Worm (Caenorhabditis elegans) whole organism, mixed stage, embryonic: ENCODE data around the gene coh-3.
A peak's percentile ranks its signal among the peaks of the same experiment; 100 is the strongest.

ENCODE experiments used
- M03D4.4 ChIP-seq: sonication (generic microtip); optimal IDR thresholded peaks from 2 replicates; lab custom pipeline; 2017; ENCODE audit warnings: mild to moderate bottlenecking, missing genetic modification characterization, missing compliant biosample characterization
- bed-3 ChIP-seq: fragments of 200-800 bp; sonication (Bioruptor generic); optimal IDR thresholded peaks from 3 replicates; lab custom pipeline; 2018; ENCODE audit warnings: mild to moderate bottlenecking, missing genetic modification characterization, moderate library complexity, missing compliant biosample characterization
- blmp-1 ChIP-seq: fragments of 150-350 bp; optimal IDR thresholded peaks from 2 replicates; lab custom pipeline; 2014; ENCODE audit warnings: missing biosample characterization, missing genetic modification characterization
- ceh-39 ChIP-seq: fragments of 150-350 bp; optimal IDR thresholded peaks from 2 replicates; lab custom pipeline; 2014; ENCODE audit warnings: missing biosample characterization, missing genetic modification characterization
- ceh-43 ChIP-seq: fragments of 200-800 bp; sonication (Bioruptor generic); optimal IDR thresholded peaks from 2 replicates; lab custom pipeline; 2018; ENCODE audit warnings: mild to moderate bottlenecking, missing genetic modification characterization, moderate library complexity, missing compliant biosample characterization
- ceh-83 ChIP-seq: fragments of 200-800 bp; sonication (Bioruptor generic); optimal IDR thresholded peaks from 2 replicates; lab custom pipeline; 2018; ENCODE audit warnings: mild to moderate bottlenecking, missing genetic modification characterization, missing compliant biosample characterization
- ces-1 ChIP-seq: fragments of 150-350 bp; optimal IDR thresholded peaks from 2 replicates; lab custom pipeline; 2014; ENCODE audit warnings: missing biosample characterization, missing genetic modification reagents, missing genetic modification characterization
- cnd-1 ChIP-seq: fragments of 200-800 bp; sonication (Bioruptor generic); optimal IDR thresholded peaks from 2 replicates; lab custom pipeline; 2018; ENCODE audit warnings: mild to moderate bottlenecking, missing genetic modification characterization, missing compliant biosample characterization
- drap-1 ChIP-seq: fragments of 200-800 bp; sonication (Bioruptor generic); optimal IDR thresholded peaks from 3 replicates; lab custom pipeline; 2018; ENCODE audit warnings: mild to moderate bottlenecking, missing genetic modification characterization, missing compliant biosample characterization
- elt-1 ChIP-seq: sonication (generic microtip); optimal IDR thresholded peaks from 2 replicates; lab custom pipeline; 2017; ENCODE audit warnings: missing genetic modification characterization, mild to moderate bottlenecking, missing compliant biosample characterization, antibody characterized with exemption, moderate library complexity, borderline replicate concordance; ENCODE audit not compliant: insufficient read depth
- elt-3 ChIP-seq: fragments of 150-350 bp; optimal IDR thresholded peaks from 2 replicates; lab custom pipeline; 2014; ENCODE audit warnings: missing biosample characterization, missing genetic modification characterization
- flh-1 ChIP-seq: fragments of 200-800 bp; sonication (Bioruptor generic); optimal IDR thresholded peaks from 2 replicates; lab custom pipeline; 2018; ENCODE audit warnings: mild to moderate bottlenecking, missing genetic modification characterization, moderate library complexity, missing compliant biosample characterization
- ham-2 ChIP-seq: fragments of 200-800 bp; sonication (Bioruptor generic); optimal IDR thresholded peaks from 2 replicates; lab custom pipeline; 2018; ENCODE audit warnings: mild to moderate bottlenecking, missing genetic modification characterization, missing compliant biosample characterization
- hlh-1 ChIP-seq: fragments of 150-350 bp; optimal IDR thresholded peaks from 2 replicates; lab custom pipeline; 2014; ENCODE audit warnings: missing biosample characterization, missing genetic modification reagents, missing genetic modification characterization
- lin-13 ChIP-seq: fragments of 150-350 bp; optimal IDR thresholded peaks from 2 replicates; lab custom pipeline; 2014; ENCODE audit warnings: missing biosample characterization, missing genetic modification characterization
- lin-32 ChIP-seq: fragments of 200-800 bp; sonication (Bioruptor generic); optimal IDR thresholded peaks from 2 replicates; lab custom pipeline; 2018; ENCODE audit warnings: mild to moderate bottlenecking, missing genetic modification characterization, missing compliant biosample characterization
- lsy-2 ChIP-seq: fragments of 150-350 bp; optimal IDR thresholded peaks from 2 replicates; lab custom pipeline; 2014; ENCODE audit warnings: missing biosample characterization, missing genetic modification characterization
- mab-5 ChIP-seq: fragments of 150-350 bp; optimal IDR thresholded peaks from 2 replicates; lab custom pipeline; 2014; ENCODE audit warnings: missing biosample characterization, missing genetic modification characterization
- mep-1 ChIP-seq: fragments of 150-350 bp; optimal IDR thresholded peaks from 2 replicates; lab custom pipeline; 2017; ENCODE audit warnings: missing biosample characterization, missing genetic modification reagents, missing genetic modification characterization, inconsistent platforms
- mls-2 ChIP-seq: sonication (generic microtip); optimal IDR thresholded peaks from 2 replicates; lab custom pipeline; 2016; ENCODE audit warnings: mild to moderate bottlenecking, missing genetic modification characterization, moderate library complexity, missing compliant biosample characterization
- nhr-12 ChIP-seq: fragments of 150-350 bp; optimal IDR thresholded peaks from 2 replicates; lab custom pipeline; 2014; ENCODE audit warnings: missing biosample characterization, missing genetic modification characterization
- nhr-2 ChIP-seq: fragments of 150-350 bp; optimal IDR thresholded peaks from 2 replicates; lab custom pipeline; 2014; ENCODE audit warnings: missing biosample characterization, missing genetic modification characterization
- nhr-237 ChIP-seq: fragments of 150-350 bp; optimal IDR thresholded peaks from 2 replicates; lab custom pipeline; 2014; ENCODE audit warnings: missing biosample characterization, missing genetic modification characterization
- nhr-28 ChIP-seq: fragments of 150-350 bp; optimal IDR thresholded peaks from 2 replicates; lab custom pipeline; 2014; ENCODE audit warnings: missing biosample characterization, missing genetic modification characterization
- nhr-76 ChIP-seq: sonication (generic microtip); optimal IDR thresholded peaks from 2 replicates; lab custom pipeline; 2017; ENCODE audit warnings: missing biosample characterization, missing genetic modification characterization
- pha-4 ChIP-seq: fragments of 150-350 bp; optimal IDR thresholded peaks from 2 replicates; lab custom pipeline; 2018; ENCODE audit warnings: missing biosample characterization, missing genetic modification reagents, missing genetic modification characterization
- sem-2 ChIP-seq: fragments of 200-800 bp; sonication (Bioruptor generic); optimal IDR thresholded peaks from 2 replicates; lab custom pipeline; 2018; ENCODE audit warnings: mild to moderate bottlenecking, missing genetic modification characterization, missing compliant biosample characterization
- snpc-4 ChIP-seq: fragments of 150-350 bp; optimal IDR thresholded peaks from 2 replicates; lab custom pipeline; 2014; ENCODE audit warnings: missing biosample characterization, missing genetic modification characterization
- sptf-1 ChIP-seq: sonication (generic microtip); optimal IDR thresholded peaks from 2 replicates; lab custom pipeline; 2017; ENCODE audit warnings: mild to moderate bottlenecking, missing genetic modification characterization, moderate library complexity, missing compliant biosample characterization
- tbx-8 ChIP-seq: fragments of 200-800 bp; sonication (Bioruptor generic); optimal IDR thresholded peaks from 2 replicates; lab custom pipeline; 2018; ENCODE audit warnings: mild to moderate bottlenecking, missing genetic modification characterization, moderate library complexity, missing compliant biosample characterization
- unc-120 ChIP-seq: sonication (generic microtip); optimal IDR thresholded peaks from 2 replicates; lab custom pipeline; 2017; ENCODE audit warnings: missing genetic modification characterization, missing compliant biosample characterization; ENCODE audit not compliant: poor library complexity, severe bottlenecking
- unc-39 ChIP-seq: fragments of 150-350 bp; optimal IDR thresholded peaks from 2 replicates; lab custom pipeline; 2014; ENCODE audit warnings: missing biosample characterization, missing genetic modification characterization
- unc-62 ChIP-seq: fragments of 150-350 bp; optimal IDR thresholded peaks from 2 replicates; lab custom pipeline; 2014; ENCODE audit warnings: missing biosample characterization, missing genetic modification reagents, missing genetic modification characterization
- zip-8 ChIP-seq: fragments of 150-350 bp; optimal IDR thresholded peaks from 2 replicates; lab custom pipeline; 2014; ENCODE audit warnings: missing biosample characterization, missing genetic modification characterization

coh-3 gene

DNA sequence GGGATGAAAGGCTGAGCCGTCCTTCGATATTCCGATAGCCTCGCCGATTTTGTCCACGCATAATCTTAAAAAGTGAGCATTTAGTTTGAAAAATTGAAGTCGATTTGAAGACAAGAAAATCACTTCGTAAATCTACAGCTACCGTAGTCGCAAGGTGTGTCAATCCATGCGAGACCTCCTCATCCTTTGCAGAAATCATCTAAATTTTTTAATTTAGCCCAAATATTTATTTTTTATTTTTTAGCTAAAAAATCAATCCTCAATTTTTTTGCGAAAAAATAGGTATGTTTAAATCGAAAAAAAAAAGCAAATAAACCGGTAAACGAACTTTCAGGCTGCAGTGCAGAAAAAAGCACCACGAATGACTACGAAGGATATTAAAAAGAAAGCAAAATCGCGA is 39.5 kb upstream of the coh-3 start, which contains the start of the genes nxf-2 and set-31:
TSS of gene nxf-2 (minus strand) at position 101 of the 400 bp plus-strand sequence.
TSS of gene set-31 (plus strand) at position 169 of the 400 bp plus-strand sequence.
- no peak for TF ChIP-seq M03D4.4 (tag; lab: Kevin White, UChicago)
- no peak for TF ChIP-seq snpc-4
- TF ChIP-seq sem-2 (GFP tag; lab: Kevin White, UChicago), result no peak
- TF ChIP-seq flh-1 (GFP tag; lab: Kevin White, UChicago), result no peak
- TF ChIP-seq, all 35 proteins: peak for 0

DNA sequence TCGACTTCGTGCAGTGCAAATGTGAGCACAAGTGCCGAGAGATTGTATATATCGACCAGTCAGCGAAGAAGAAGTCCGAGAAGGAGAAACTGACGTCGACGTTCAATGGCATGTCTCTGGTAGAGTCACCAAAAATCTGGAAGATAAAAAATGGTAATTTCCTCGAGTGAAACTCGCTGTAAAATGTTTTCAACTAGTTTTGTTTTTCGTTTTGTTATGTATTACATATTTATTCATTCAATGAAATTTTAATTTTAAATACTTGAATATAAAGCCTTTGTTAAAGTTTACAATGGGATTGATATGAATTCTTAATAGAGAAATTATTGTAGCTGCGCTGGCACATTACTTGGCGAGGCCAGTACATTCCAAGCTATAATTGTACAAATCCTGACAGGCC is 37.4 kb upstream of the coh-3 start:
- TF ChIP-seq nhr-12 (tag; lab: Kevin White, UChicago) (no peak), unc-39 (no peak), snpc-4 (no peak), lin-32 (GFP tag; lab: Kevin White, UChicago) (no peak), mep-1 (tag; lab: Kevin White, UChicago) (no peak), tbx-8 (GFP tag; lab: Kevin White, UChicago) (no peak), flh-1 (GFP tag; lab: Kevin White, UChicago) (no peak), ceh-39 (tag; lab: Kevin White, UChicago) (no peak)

DNA sequence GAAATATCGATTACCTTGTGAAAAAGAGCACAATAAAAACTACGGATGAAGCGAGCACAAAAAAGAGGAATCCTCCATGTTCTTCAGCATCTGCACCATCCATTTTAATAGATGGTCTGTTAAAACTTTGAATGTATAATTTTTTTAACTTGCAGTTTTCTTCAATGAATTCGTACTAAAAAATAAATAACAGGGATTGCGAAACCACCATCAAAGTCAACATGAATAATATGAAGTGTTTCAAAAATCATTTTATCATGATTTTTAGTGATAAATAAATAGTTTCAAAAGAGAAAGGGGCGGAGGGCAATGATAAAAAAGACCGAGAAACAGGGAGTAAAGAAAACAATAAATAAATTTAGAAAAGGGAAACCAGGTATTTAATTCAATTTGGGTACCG is 35.9 kb upstream of the coh-3 start, which contains the start of gene dhs-22:
TSS of gene dhs-22 (minus strand) at position 116 of the 400 bp plus-strand sequence.
- TF ChIP-seq lsy-2 (tag; lab: Kevin White, UChicago) (no peak), blmp-1 (tag; lab: Kevin White, UChicago) (no peak), mep-1 (tag; lab: Kevin White, UChicago) (no peak), lin-13 (tag; lab: Kevin White, UChicago) (no peak), sptf-1 (tag; lab: Kevin White, UChicago) (no peak), ham-2 (GFP tag; lab: Kevin White, UChicago) (no peak), cnd-1 (tag; lab: Kevin White, UChicago) (no peak), nhr-12 (tag; lab: Kevin White, UChicago) (no peak)

DNA sequence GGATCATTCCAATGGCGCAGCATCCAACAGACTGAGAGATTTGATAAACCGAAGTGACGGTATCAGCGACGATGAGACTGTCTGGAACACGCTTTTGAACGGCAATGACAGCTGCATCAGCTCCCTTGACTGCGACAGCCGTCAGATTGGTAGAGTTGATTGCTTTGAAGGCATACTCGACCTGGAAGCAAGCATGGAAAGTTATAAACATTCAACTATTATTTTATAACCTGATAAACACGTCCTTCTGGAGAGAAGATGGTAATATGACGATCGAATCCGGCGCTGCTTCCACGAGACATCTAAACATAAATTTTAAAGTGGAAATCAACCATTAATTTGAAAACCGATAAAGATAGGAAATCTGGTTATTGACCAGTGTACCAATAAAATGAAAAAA is 34.9 kb upstream of the coh-3 start, which contains the start of gene pas-1:
TSS of gene pas-1 (minus strand) at position 302 of the 400 bp plus-strand sequence.
- TF ChIP-seq nhr-76 (tag; lab: Kevin White, UChicago) (no peak), blmp-1 (tag; lab: Kevin White, UChicago) (no peak), unc-62 (GFP tag; lab: Kevin White, UChicago) (no peak), ces-1 (GFP tag; lab: Kevin White, UChicago) (no peak), nhr-12 (tag; lab: Kevin White, UChicago) (no peak), sem-2 (GFP tag; lab: Kevin White, UChicago) (no peak), nhr-2 (tag; lab: Kevin White, UChicago) (no peak), lin-32 (GFP tag; lab: Kevin White, UChicago) (no peak), elt-1 (tag; lab: Kevin White, UChicago) (no peak)

DNA sequence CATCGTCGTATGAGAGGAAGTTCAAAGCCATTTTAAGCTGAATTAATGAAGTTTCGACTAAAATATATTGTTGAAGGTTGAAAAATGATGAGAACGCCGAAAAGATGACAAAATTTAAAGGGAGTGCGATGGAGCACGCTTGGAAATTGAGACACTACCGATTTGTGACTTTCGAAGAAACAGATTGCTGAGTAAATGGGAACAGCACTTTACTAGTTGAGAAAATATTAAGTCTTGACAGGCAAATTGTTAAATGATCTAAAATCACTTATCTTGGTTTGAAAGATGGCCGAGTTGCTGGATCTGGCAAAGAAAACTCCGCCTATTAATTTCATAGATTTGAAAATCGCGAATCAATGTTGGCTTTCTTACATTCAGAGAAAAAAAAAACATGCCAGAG is 34.0 kb upstream of the coh-3 start, which contains the start of gene rpoa-12:
TSS of gene rpoa-12 (minus strand) at position 37 of the 400 bp plus-strand sequence.
- TF ChIP-seq ceh-43 (GFP tag; lab: Kevin White, UChicago), result no peak
- no peak for TF ChIP-seq nhr-2 (tag; lab: Kevin White, UChicago)
- TF ChIP-seq mep-1 (tag; lab: Kevin White, UChicago), result peak; percentile 21
- no peak for TF ChIP-seq zip-8 (tag; lab: Kevin White, UChicago)
- TF ChIP-seq unc-62 (GFP tag; lab: Kevin White, UChicago), result no peak
- TF ChIP-seq nhr-237, result peak; percentile 16
- TF ChIP-seq drap-1 (GFP tag; lab: Kevin White, UChicago), result peak; percentile 69
- peak; percentile 41 for TF ChIP-seq ces-1 (GFP tag; lab: Kevin White, UChicago)

DNA sequence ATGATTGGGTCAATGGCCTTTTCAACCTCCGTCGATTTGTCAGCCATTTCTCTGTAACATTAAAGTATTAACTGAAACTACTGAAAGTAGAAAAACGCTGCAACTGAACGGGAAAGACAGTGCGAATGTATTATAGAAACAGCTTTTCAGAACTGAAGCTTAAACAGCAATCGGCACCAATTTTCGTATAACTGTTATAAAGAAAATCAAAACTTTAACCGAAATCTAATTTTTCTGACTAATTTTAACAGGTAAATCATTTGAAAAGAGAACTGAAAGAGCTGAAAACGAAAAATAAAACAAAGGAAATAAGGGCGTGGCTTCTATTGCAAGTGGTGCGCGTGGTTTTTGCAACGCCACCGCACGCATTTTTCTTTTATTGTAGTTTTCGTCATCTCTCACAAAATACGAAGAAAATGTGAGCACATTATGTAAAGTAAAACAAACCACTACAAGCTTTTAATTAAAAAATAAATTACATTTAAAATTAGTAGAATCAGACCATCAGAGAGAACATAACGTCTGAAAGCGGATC is 32.2 kb upstream of the coh-3 start, which contains the start of gene rrsr-1:
TSS of gene rrsr-1 (minus strand) at position 51 of the 535 bp plus-strand sequence.
- no peak for TF ChIP-seq snpc-4
- no peak for TF ChIP-seq ceh-43 (GFP tag; lab: Kevin White, UChicago)
- TF ChIP-seq lin-32 (GFP tag; lab: Kevin White, UChicago), result no peak
- TF ChIP-seq tbx-8 (GFP tag; lab: Kevin White, UChicago), result no peak
- TF ChIP-seq blmp-1 (tag; lab: Kevin White, UChicago), result no peak
- TF ChIP-seq hlh-1 (tag; lab: Kevin White, UChicago), result peak; percentile 12
- no peak for TF ChIP-seq nhr-28 (tag; lab: Kevin White, UChicago)
- no peak for TF ChIP-seq ceh-83 (GFP tag; lab: Kevin White, UChicago)
- TF ChIP-seq ces-1 (GFP tag; lab: Kevin White, UChicago), result no peak
- no peak for TF ChIP-seq nhr-76 (tag; lab: Kevin White, UChicago)
- TF ChIP-seq zip-8 (tag; lab: Kevin White, UChicago), result no peak
- no peak for TF ChIP-seq sem-2 (GFP tag; lab: Kevin White, UChicago)
- TF ChIP-seq sptf-1 (tag; lab: Kevin White, UChicago), result peak; percentile 36
- TF ChIP-seq lsy-2 (tag; lab: Kevin White, UChicago), result peak; percentile 18
- no peak for TF ChIP-seq flh-1 (GFP tag; lab: Kevin White, UChicago)
- no peak for TF ChIP-seq cnd-1 (tag; lab: Kevin White, UChicago)
- peak; percentile 12 for TF ChIP-seq nhr-2 (tag; lab: Kevin White, UChicago)
- no peak for TF ChIP-seq mls-2 (tag; lab: Kevin White, UChicago)
- TF ChIP-seq ceh-39 (tag; lab: Kevin White, UChicago), result no peak
- no peak for TF ChIP-seq unc-120 (tag; lab: Kevin White, UChicago)
- no peak for TF ChIP-seq unc-39
- TF ChIP-seq elt-3 (tag; lab: Kevin White, UChicago), result no peak
- TF ChIP-seq pha-4 (tag; lab: Kevin White, UChicago), result no peak
- no peak for TF ChIP-seq mep-1 (tag; lab: Kevin White, UChicago)
- TF ChIP-seq ham-2 (GFP tag; lab: Kevin White, UChicago), result no peak
- TF ChIP-seq elt-1 (tag; lab: Kevin White, UChicago), result no peak
- TF ChIP-seq bed-3 (GFP tag; lab: Kevin White, UChicago), result no peak
- no peak for TF ChIP-seq lin-13 (tag; lab: Kevin White, UChicago)
- no peak for TF ChIP-seq mab-5
